Worm (Caenorhabditis elegans): Measurements from ENCODE around the gene strd-1.

DNA sequence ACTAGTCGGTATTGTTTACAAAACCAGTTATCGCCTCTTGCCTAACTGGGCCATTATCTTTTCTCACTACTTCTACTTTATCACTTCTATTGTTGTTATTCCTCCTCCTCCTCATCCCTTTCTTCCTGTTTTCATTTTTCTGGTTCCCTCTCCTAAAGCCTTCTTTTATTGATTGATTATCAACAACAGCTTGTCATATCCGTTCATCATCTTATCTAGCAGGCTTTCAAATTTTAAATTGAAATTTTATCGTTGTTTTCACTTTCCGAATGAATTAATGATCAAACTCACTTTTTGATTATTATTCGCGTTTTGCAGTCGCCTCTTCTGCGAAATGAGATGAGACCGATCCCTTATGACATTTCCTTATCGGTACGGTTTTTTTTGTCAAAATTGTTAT, 36.1 kb upstream of the strd-1 start, which contains the start of gene cut-6:
- TF ChIP-seq nhr-77 (tag; optimal IDR thresholded peaks at IDR 0.05), result no peak
- no peak for TF ChIP-seq egl-27 (tag; optimal IDR thresholded peaks at IDR 0.05)
- TF ChIP-seq unc-39 (tag; optimal IDR thresholded peaks at IDR 0.05), result no peak
- TF ChIP-seq unc-62 (GFP tag; optimal IDR thresholded peaks at IDR 0.05), result no peak
- no peak for TF ChIP-seq nhr-28 (tag; optimal IDR thresholded peaks at IDR 0.05)
- no peak for TF ChIP-seq nhr-237 (tag; optimal IDR thresholded peaks at IDR 0.05)
- no peak for TF ChIP-seq daf-12 (tag; optimal IDR thresholded peaks at IDR 0.05)
- no peak for TF ChIP-seq ceh-16 (tag; optimal IDR thresholded peaks at IDR 0.05)
- no peak for TF ChIP-seq eor-1 (tag; optimal IDR thresholded peaks at IDR 0.05)
- TF ChIP-seq nhr-25 (tag; optimal IDR thresholded peaks at IDR 0.05), result no peak
- TF ChIP-seq zag-1 (tag; optimal IDR thresholded peaks at IDR 0.05), result no peak
- TF ChIP-seq nhr-76 (tag; optimal IDR thresholded peaks at IDR 0.05), result no peak
- TF ChIP-seq fos-1 (tag; optimal IDR thresholded peaks at IDR 0.05), result no peak
- no peak for TF ChIP-seq ceh-82 (tag; optimal IDR thresholded peaks at IDR 0.05)
